Worm (Caenorhabditis elegans): ENCODE measurements around the gene M151.10.

DNA sequence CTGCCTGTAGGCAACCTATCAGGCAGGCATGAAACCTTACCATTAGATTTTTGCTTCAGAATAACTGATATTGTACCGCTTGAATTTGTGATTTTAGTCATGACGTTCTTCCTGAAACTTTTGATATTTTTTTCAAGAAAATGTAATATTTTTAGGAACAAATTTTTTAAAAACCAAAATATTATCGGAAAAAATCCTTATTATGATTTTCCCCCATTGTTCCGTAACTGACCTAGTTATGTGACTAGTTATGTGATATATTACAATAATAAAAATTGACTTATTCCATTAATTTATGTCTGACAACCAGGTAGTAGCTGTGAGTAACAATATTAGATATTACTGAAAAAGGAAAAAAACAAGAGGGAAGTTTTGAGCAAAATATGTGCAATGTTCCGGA, 30.9 kb upstream of the M151.10 start, which contains the start of gene srx-98:
- TF ChIP-seq dpl-1 (GFP tag; optimal IDR thresholded peaks at IDR 0.05), result no peak
- TF ChIP-seq mxl-2 (GFP tag; conservative IDR thresholded peaks at IDR 0.05), result no peak
- no peak for TF ChIP-seq nhr-237 (tag; optimal IDR thresholded peaks at IDR 0.05)
- TF ChIP-seq unc-62 (GFP tag; optimal IDR thresholded peaks at IDR 0.05 in 1 of 2), result no peak
- TF ChIP-seq unc-62 (tag; optimal IDR thresholded peaks at IDR 0.05), result no peak
- TF ChIP-seq nhr-77 (tag; optimal IDR thresholded peaks at IDR 0.05), result no peak
- no peak for TF ChIP-seq dve-1 (tag; optimal IDR thresholded peaks at IDR 0.05; ENCODE audit: insufficient read depth)
- TF ChIP-seq nhr-111 (GFP tag; optimal IDR thresholded peaks at IDR 0.05), result no peak

Measured in whole organism, L4 larva.